Worm (Caenorhabditis elegans) whole organism, L3 larva: ENCODE results near the gene pcp-3.

ENCODE experiments used
- R02D3.7 ChIP-seq: fragments of 150-350 bp; optimal IDR thresholded peaks from 2 replicates; lab custom pipeline; 2014; ENCODE audit warnings: missing biosample characterization, missing genetic modification characterization
- ZK546.5 ChIP-seq: sonication (generic microtip); optimal IDR thresholded peaks from 2 replicates; lab custom pipeline; 2017; ENCODE audit warnings: missing biosample characterization, missing genetic modification characterization
- ceh-28 ChIP-seq: fragments of 150-350 bp; optimal IDR thresholded peaks from 2 replicates; lab custom pipeline; 2014; ENCODE audit warnings: missing biosample characterization, missing genetic modification reagents, missing genetic modification characterization
- ceh-9 ChIP-seq: sonication (generic microtip); optimal IDR thresholded peaks from 2 replicates; lab custom pipeline; 2018; ENCODE audit warnings: missing biosample characterization, missing genetic modification characterization
- egl-5 ChIP-seq: fragments of 150-350 bp; optimal IDR thresholded peaks from 2 replicates; lab custom pipeline; 2017; ENCODE audit warnings: missing biosample characterization, missing genetic modification reagents, missing genetic modification characterization, inconsistent platforms
- elt-2 ChIP-seq: sonication (generic microtip); optimal IDR thresholded peaks from 2 replicates; lab custom pipeline; 2016; ENCODE audit warnings: missing genetic modification reagents, mild to moderate bottlenecking, missing genetic modification characterization, missing compliant biosample characterization
- elt-3 ChIP-seq, 3 experiments: fragments of 150-350 bp in 1 of 3; sonication (generic microtip) in 2 of 3; optimal IDR thresholded peaks; 2 replicates in 2 of 3; 4 replicates in 1 of 3; lab custom pipeline; 2014 to 2017; ENCODE audit warnings: missing biosample characterization in 3 of 3, missing genetic modification characterization in 3 of 3
- eor-1 ChIP-seq, 2 experiments: fragments of 150-350 bp; optimal IDR thresholded peaks; 2 replicates each; lab custom pipeline; 2014 to 2018; ENCODE audit warnings: missing biosample characterization in 2 of 2, missing genetic modification characterization in 2 of 2
- hmg-11 ChIP-seq: sonication (generic microtip); optimal IDR thresholded peaks from 2 replicates; lab custom pipeline; 2016; ENCODE audit warnings: missing genetic modification characterization, missing compliant biosample characterization
- lin-15B ChIP-seq: fragments of 150-350 bp; optimal IDR thresholded peaks from 2 replicates; lab custom pipeline; 2014; ENCODE audit warnings: missing biosample characterization, missing genetic modification characterization
- lin-39 ChIP-seq: fragments of 150-350 bp; optimal IDR thresholded peaks from 2 replicates; lab custom pipeline; 2018; ENCODE audit warnings: missing biosample characterization, missing genetic modification reagents, missing genetic modification characterization
- nfya-1 ChIP-seq: sonication (generic microtip); optimal IDR thresholded peaks from 2 replicates; lab custom pipeline; 2017; ENCODE audit warnings: missing genetic modification characterization, mild to moderate bottlenecking, missing compliant biosample characterization, antibody characterized with exemption, moderate library complexity; ENCODE audit not compliant: insufficient read depth
- nhr-23 ChIP-seq: fragments of 150-350 bp; optimal IDR thresholded peaks from 2 replicates; lab custom pipeline; 2014; ENCODE audit warnings: missing biosample characterization, missing genetic modification reagents, missing genetic modification characterization
- nhr-25 ChIP-seq: sonication (generic microtip); optimal IDR thresholded peaks from 2 replicates; lab custom pipeline; 2017; ENCODE audit warnings: missing biosample characterization, missing genetic modification characterization
- nhr-28 ChIP-seq: fragments of 150-350 bp; optimal IDR thresholded peaks from 2 replicates; lab custom pipeline; 2014; ENCODE audit warnings: missing biosample characterization, missing genetic modification characterization
- nhr-67 ChIP-seq: fragments of 150-350 bp; optimal IDR thresholded peaks from 2 replicates; lab custom pipeline; 2014; ENCODE audit warnings: missing biosample characterization, missing genetic modification characterization
- pha-4 ChIP-seq: fragments of 150-350 bp; optimal IDR thresholded peaks from 2 replicates; lab custom pipeline; 2014; ENCODE audit warnings: missing biosample characterization, missing genetic modification reagents, missing genetic modification characterization
- snpc-4 ChIP-seq: fragments of 150-350 bp; optimal IDR thresholded peaks from 2 replicates; lab custom pipeline; 2014; ENCODE audit warnings: missing biosample characterization, missing genetic modification characterization

The pcp-3 gene

ce11 chrIV:9107464-9107863, 51.4 kb downstream of the pcp-3 start:
- TF ChIP-seq nfya-1 (peak; percentile 58), lin-39 (peak; percentile 71), elt-3 (tag; optimal IDR thresholded peaks at IDR 0.05; lab: Kevin White, UChicago) (no peak), nhr-25 (tag; lab: Kevin White, UChicago) (peak; percentile 49), pha-4 (tag; lab: Kevin White, UChicago) (peak; percentile 85), hmg-11 (tag; lab: Kevin White, UChicago) (peak; percentile 68), ceh-9 (tag; lab: Kevin White, UChicago) (no peak), nhr-23 (tag; lab: Kevin White, UChicago) (peak; percentile 14), eor-1 (tag; optimal IDR thresholded peaks at IDR 0.05; lab: Kevin White, UChicago) (no peak), egl-5 (tag; lab: Kevin White, UChicago) (peak; percentile 93), snpc-4 (tag; lab: Kevin White, UChicago) (peak; percentile 27), ceh-28 (peak; percentile 50), nhr-67 (tag; lab: Kevin White, UChicago) (no peak), lin-15B (tag; lab: Kevin White, UChicago) (peak; percentile 69), nhr-28 (tag; lab: Kevin White, UChicago) (no peak), R02D3.7 (no peak), ZK546.5 (tag; lab: Kevin White, UChicago) (no peak), elt-2 (tag; lab: Kevin White, UChicago) (peak; percentile 15)
